Fruit fly (Drosophila melanogaster): ENCODE results near the gene B-H1.

DNA sequence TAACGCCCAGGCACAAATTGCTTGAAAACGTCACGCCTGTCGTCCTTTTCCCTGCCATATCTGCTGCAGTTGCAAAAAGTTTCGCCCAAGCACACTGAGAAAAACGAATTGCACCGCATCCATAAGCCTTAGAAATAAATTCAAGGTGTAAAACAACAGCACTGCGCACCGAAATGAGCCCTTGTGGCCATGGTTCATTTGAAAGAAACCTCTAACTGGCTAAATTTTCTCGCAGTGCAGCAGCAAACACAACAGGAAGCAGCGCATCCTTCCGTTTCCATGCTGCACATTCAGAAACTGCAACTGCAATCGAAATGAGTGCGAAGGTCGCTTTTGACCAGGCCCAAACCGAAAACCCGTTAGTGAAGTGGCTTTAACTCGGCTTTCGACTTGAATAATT is 27.1 kb downstream of the B-H1 start:
- TF ChIP-seq cic (GFP tag; optimal IDR thresholded peaks at IDR 0.05): no peak
- no peak for TF ChIP-seq CG12768 (GFP tag; optimal IDR thresholded peaks at IDR 0.05)
- no peak for TF ChIP-seq CG1620 (GFP tag; optimal IDR thresholded peaks at IDR 0.05)
- no peak for TF ChIP-seq Clk (GFP tag; optimal IDR thresholded peaks at IDR 0.05)
- TF ChIP-seq kay (GFP tag; ENCODE audit: borderline replicate concordance): no peak
- TF ChIP-seq CG7101 (tag; optimal IDR thresholded peaks at IDR 0.05): no peak
- no peak for TF ChIP-seq Mnt (GFP tag; optimal IDR thresholded peaks at IDR 0.05)
- TF ChIP-seq pad (GFP tag; optimal IDR thresholded peaks at IDR 0.05): no peak
- no peak for TF ChIP-seq CG5204 (GFP tag; optimal IDR thresholded peaks at IDR 0.05)
- no peak for TF ChIP-seq CG33017 (tag; optimal IDR thresholded peaks at IDR 0.05)
